Worm (Caenorhabditis elegans) whole organism, L3 larva: Measurements from ENCODE around the gene ppt-1.
A peak's percentile ranks its signal among the peaks of the same experiment; 100 is the strongest.

Experiments
- R02D3.7 ChIP-seq: fragments of 150-350 bp; optimal IDR thresholded peaks from 2 replicates; lab custom pipeline; 2014; ENCODE audit warnings: missing biosample characterization, missing genetic modification characterization
- ZK546.5 ChIP-seq: sonication (generic microtip); optimal IDR thresholded peaks from 2 replicates; lab custom pipeline; 2017; ENCODE audit warnings: missing biosample characterization, missing genetic modification characterization
- aly-2 ChIP-seq: fragments of 150-350 bp; optimal IDR thresholded peaks from 2 replicates; lab custom pipeline; 2014; ENCODE audit warnings: missing biosample characterization, missing genetic modification characterization
- ceh-82 ChIP-seq: fragments of 150-350 bp; optimal IDR thresholded peaks from 2 replicates; lab custom pipeline; 2014; ENCODE audit warnings: missing biosample characterization, missing genetic modification characterization
- ceh-9 ChIP-seq: sonication (generic microtip); optimal IDR thresholded peaks from 2 replicates; lab custom pipeline; 2018; ENCODE audit warnings: missing biosample characterization, missing genetic modification characterization
- egl-27 ChIP-seq: sonication (generic microtip); optimal IDR thresholded peaks from 4 replicates; lab custom pipeline; 2017; ENCODE audit warnings: missing biosample characterization, missing genetic modification reagents, missing genetic modification characterization
- elt-2 ChIP-seq: sonication (generic microtip); optimal IDR thresholded peaks from 2 replicates; lab custom pipeline; 2016; ENCODE audit warnings: missing genetic modification reagents, mild to moderate bottlenecking, missing genetic modification characterization, missing compliant biosample characterization
- elt-3 ChIP-seq, 3 experiments: fragments of 150-350 bp in 1 of 3; sonication (generic microtip) in 2 of 3; optimal IDR thresholded peaks; 2 replicates in 2 of 3; 4 replicates in 1 of 3; lab custom pipeline; 2014 to 2017; ENCODE audit warnings: missing biosample characterization in 3 of 3, missing genetic modification characterization in 3 of 3
- eor-1 ChIP-seq, 2 experiments: fragments of 150-350 bp; optimal IDR thresholded peaks; 2 replicates each; lab custom pipeline; 2014 to 2018; ENCODE audit warnings: missing biosample characterization in 2 of 2, missing genetic modification characterization in 2 of 2
- fkh-10 ChIP-seq: sonication (generic microtip); optimal IDR thresholded peaks from 2 replicates; lab custom pipeline; 2017; ENCODE audit warnings: missing biosample characterization, missing genetic modification reagents, missing genetic modification characterization
- fkh-2 ChIP-seq: fragments of 150-350 bp; optimal IDR thresholded peaks from 2 replicates; lab custom pipeline; 2014; ENCODE audit warnings: missing biosample characterization, missing genetic modification reagents, missing genetic modification characterization
- hmg-11 ChIP-seq: sonication (generic microtip); optimal IDR thresholded peaks from 2 replicates; lab custom pipeline; 2016; ENCODE audit warnings: missing genetic modification characterization, missing compliant biosample characterization
- jun-1 ChIP-seq: fragments of 150-350 bp; optimal IDR thresholded peaks from 2 replicates; lab custom pipeline; 2014; ENCODE audit warnings: missing biosample characterization, missing genetic modification reagents, missing genetic modification characterization
- lin-15B ChIP-seq: fragments of 150-350 bp; optimal IDR thresholded peaks from 2 replicates; lab custom pipeline; 2014; ENCODE audit warnings: missing biosample characterization, missing genetic modification characterization
- lin-39 ChIP-seq: fragments of 150-350 bp; optimal IDR thresholded peaks from 2 replicates; lab custom pipeline; 2018; ENCODE audit warnings: missing biosample characterization, missing genetic modification reagents, missing genetic modification characterization
- lsy-12 ChIP-seq: sonication (generic microtip); optimal IDR thresholded peaks from 2 replicates; lab custom pipeline; 2016; ENCODE audit warnings: mild to moderate bottlenecking, missing genetic modification characterization, missing compliant biosample characterization
- mdl-1 ChIP-seq: fragments of 150-350 bp; optimal IDR thresholded peaks from 2 replicates; lab custom pipeline; 2014; ENCODE audit warnings: missing biosample characterization, missing genetic modification characterization
- mml-1 ChIP-seq: fragments of 150-350 bp; sonication (generic microtip); optimal IDR thresholded peaks from 3 replicates; lab custom pipeline; 2014; ENCODE audit warnings: missing biosample characterization, missing genetic modification characterization
- nfya-1 ChIP-seq: sonication (generic microtip); optimal IDR thresholded peaks from 2 replicates; lab custom pipeline; 2017; ENCODE audit warnings: missing genetic modification characterization, mild to moderate bottlenecking, missing compliant biosample characterization, antibody characterized with exemption, moderate library complexity; ENCODE audit not compliant: insufficient read depth
- nhr-11 ChIP-seq: fragments of 150-350 bp; optimal IDR thresholded peaks from 2 replicates; lab custom pipeline; 2014; ENCODE audit warnings: missing biosample characterization, missing genetic modification characterization
- nhr-12 ChIP-seq: fragments of 150-350 bp; optimal IDR thresholded peaks from 2 replicates; lab custom pipeline; 2014; ENCODE audit warnings: missing biosample characterization, missing genetic modification characterization
- nhr-23 ChIP-seq: fragments of 150-350 bp; optimal IDR thresholded peaks from 2 replicates; lab custom pipeline; 2014; ENCODE audit warnings: missing biosample characterization, missing genetic modification reagents, missing genetic modification characterization
- nhr-237 ChIP-seq: fragments of 150-350 bp; optimal IDR thresholded peaks from 2 replicates; lab custom pipeline; 2014; ENCODE audit warnings: missing biosample characterization, missing genetic modification characterization
- nhr-25 ChIP-seq: sonication (generic microtip); optimal IDR thresholded peaks from 2 replicates; lab custom pipeline; 2017; ENCODE audit warnings: missing biosample characterization, missing genetic modification characterization
- nhr-43 ChIP-seq: sonication (generic microtip); optimal IDR thresholded peaks from 2 replicates; lab custom pipeline; 2016; ENCODE audit warnings: mild to moderate bottlenecking, missing genetic modification characterization, missing compliant biosample characterization; ENCODE audit not compliant: poor library complexity, severe bottlenecking
- nhr-67 ChIP-seq: fragments of 150-350 bp; optimal IDR thresholded peaks from 2 replicates; lab custom pipeline; 2014; ENCODE audit warnings: missing biosample characterization, missing genetic modification characterization
- nhr-77 ChIP-seq: fragments of 150-350 bp; optimal IDR thresholded peaks from 2 replicates; lab custom pipeline; 2014; ENCODE audit warnings: missing biosample characterization, missing genetic modification characterization
- pha-4 ChIP-seq: fragments of 150-350 bp; optimal IDR thresholded peaks from 2 replicates; lab custom pipeline; 2014; ENCODE audit warnings: missing biosample characterization, missing genetic modification reagents, missing genetic modification characterization
- pqm-1 ChIP-seq: fragments of 150-350 bp; optimal IDR thresholded peaks from 2 replicates; lab custom pipeline; 2017; ENCODE audit warnings: missing biosample characterization, missing genetic modification characterization, inconsistent platforms
- sea-2 ChIP-seq: fragments of 150-350 bp; sonication (generic microtip); optimal IDR thresholded peaks from 4 replicates; lab custom pipeline; 2014; ENCODE audit warnings: missing biosample characterization, missing genetic modification reagents, missing genetic modification characterization
- skn-1 ChIP-seq: fragments of 150-350 bp; optimal IDR thresholded peaks from 2 replicates; lab custom pipeline; 2014; ENCODE audit warnings: missing biosample characterization, missing genetic modification characterization
- snpc-4 ChIP-seq: fragments of 150-350 bp; optimal IDR thresholded peaks from 2 replicates; lab custom pipeline; 2014; ENCODE audit warnings: missing biosample characterization, missing genetic modification characterization
- unc-39 ChIP-seq: sonication (generic microtip); optimal IDR thresholded peaks from 4 replicates; lab custom pipeline; 2017; ENCODE audit warnings: missing biosample characterization, missing genetic modification characterization
- ztf-4 ChIP-seq: fragments of 150-350 bp; optimal IDR thresholded peaks from 2 replicates; lab custom pipeline; 2014; ENCODE audit warnings: missing biosample characterization, missing genetic modification characterization

ppt-1 gene

ce11 chrV:6614152-6614734 is 11.9 kb downstream of the ppt-1 start, which contains the start of gene cpr-4:
Gene cpr-4, plus strand, starts transcription at chrV:6614674.
- TF ChIP-seq pha-4: peak; percentile 74
- TF ChIP-seq egl-27: peak; percentile 51
- TF ChIP-seq nhr-237 (tag; lab: Kevin White, UChicago): no peak
- TF ChIP-seq elt-2 (tag; lab: Kevin White, UChicago): peak; percentile 100
- TF ChIP-seq elt-3 (tag; optimal IDR thresholded peaks at IDR 0.05; lab: Kevin White, UChicago): no peak
- peak; percentile 10 for TF ChIP-seq mdl-1 (tag; lab: Kevin White, UChicago)
- no peak for TF ChIP-seq fkh-2 (tag; lab: Kevin White, UChicago)
- TF ChIP-seq nhr-12 (tag; lab: Kevin White, UChicago): no peak
- TF ChIP-seq pqm-1 (tag; lab: Kevin White, UChicago): peak; percentile 100
- no peak for TF ChIP-seq nhr-77
- peak; percentile 78 for TF ChIP-seq jun-1 (tag; lab: Kevin White, UChicago)

ce11 chrV:6611504-6611903 is 14.6 kb downstream of the ppt-1 start:
- peak; percentile 14 for TF ChIP-seq lin-15B
- no peak for TF ChIP-seq mdl-1 (tag; lab: Kevin White, UChicago)
- peak; percentile 29 for TF ChIP-seq nfya-1 (tag; lab: Kevin White, UChicago)

ce11 chrV:6611058-6611457 is 15.1 kb downstream of the ppt-1 start, which contains the start of gene gon-14:
Gene gon-14, minus strand, starts transcription at chrV:6611158.
- TF ChIP-seq elt-2 (tag; lab: Kevin White, UChicago) (no peak), unc-39 (tag; lab: Kevin White, UChicago) (no peak), nhr-23 (tag; lab: Kevin White, UChicago) (no peak), nhr-25 (tag; lab: Kevin White, UChicago) (no peak), skn-1 (tag; lab: Kevin White, UChicago) (no peak), fkh-10 (GFP tag; lab: Kevin White, UChicago) (no peak), nhr-12 (tag; lab: Kevin White, UChicago) (no peak), sea-2 (no peak), lsy-12 (tag; lab: Kevin White, UChicago) (no peak), nfya-1 (tag; lab: Kevin White, UChicago) (no peak), lin-39 (no peak)

- TF ChIP-seq nhr-23 (tag; lab: Kevin White, UChicago) (peak; percentile 31), fkh-10 (GFP tag; lab: Kevin White, UChicago) (no peak), nhr-77 (no peak), eor-1 (tag; optimal IDR thresholded peaks at IDR 0.05; lab: Kevin White, UChicago) (no peak), elt-2 (tag; lab: Kevin White, UChicago) (peak; percentile 33), skn-1 (tag; lab: Kevin White, UChicago) (no peak), nhr-43 (tag; lab: Kevin White, UChicago) (no peak), snpc-4 (tag; lab: Kevin White, UChicago) (no peak), nhr-67 (tag; lab: Kevin White, UChicago) (no peak), pha-4 (peak; percentile 45), pqm-1 (tag; lab: Kevin White, UChicago) (peak; percentile 5)
These were observed 19.9 kb downstream of the ppt-1 start for ce11 chrV:6606197-6606596.

ce11 chrV:6605275-6605674 is 20.9 kb downstream of the ppt-1 start, which contains the start of gene ZK1055.7:
Gene ZK1055.7, minus strand, starts transcription at chrV:6605375.
- TF ChIP-seq mml-1 (tag; lab: Kevin White, UChicago) (no peak), fkh-10 (GFP tag; lab: Kevin White, UChicago) (no peak), jun-1 (tag; lab: Kevin White, UChicago) (no peak), hmg-11 (tag; lab: Kevin White, UChicago) (no peak), aly-2 (tag; lab: Kevin White, UChicago) (no peak), sea-2 (no peak), fkh-2 (tag; lab: Kevin White, UChicago) (no peak), nhr-237 (tag; lab: Kevin White, UChicago) (no peak), egl-27 (no peak), nhr-43 (tag; lab: Kevin White, UChicago) (no peak), ZK546.5 (tag; lab: Kevin White, UChicago) (no peak), R02D3.7 (tag; lab: Kevin White, UChicago) (no peak), ztf-4 (tag; lab: Kevin White, UChicago) (no peak), ceh-82 (no peak), nhr-11 (tag; lab: Kevin White, UChicago) (no peak), ceh-9 (tag; lab: Kevin White, UChicago) (no peak)
- TF ChIP-seq, all 47 proteins: peak for 0
